Worm (Caenorhabditis elegans) whole organism, young adult: ENCODE results near the gene Y46G5A.34.

Source experiments
- F49E8.2 ChIP-seq: sonication (generic microtip); optimal IDR thresholded peaks from 3 replicates; lab custom pipeline; 2017; ENCODE audit warnings: missing genetic modification characterization, mild to moderate bottlenecking, missing compliant biosample characterization, antibody characterized with exemption, moderate library complexity; ENCODE audit not compliant: insufficient read depth
- ZK185.1 ChIP-seq: sonication (generic microtip); optimal IDR thresholded peaks from 2 replicates; lab custom pipeline; 2016; ENCODE audit warnings: mild to moderate bottlenecking, missing genetic modification characterization, missing compliant biosample characterization; ENCODE audit not compliant: poor library complexity, severe bottlenecking
- lin-35 ChIP-seq, 3 experiments: fragments of 150-350 bp in 2 of 3; sonication (generic microtip) in 1 of 3; optimal IDR thresholded peaks; 2 replicates each; lab custom pipeline; 2014 to 2018; ENCODE audit warnings: missing biosample characterization in 3 of 3, missing genetic modification characterization in 3 of 3, missing genetic modification reagents in 3 of 3
- lir-1 ChIP-seq: fragments of 200-800 bp; sonication (Bioruptor generic); conservative IDR thresholded peaks from 2 replicates; pipeline ENCODE4 v1.3.6; 2022; ENCODE audit warnings: missing genetic modification reagents, missing genetic modification characterization, missing compliant biosample characterization
- madf-6 ChIP-seq: fragments of 200-800 bp; sonication (Bioruptor generic); IDR thresholded peaks from 2 replicates; pipeline ENCODE4 v1.3.6; 2022; ENCODE audit warnings: missing genetic modification reagents, missing genetic modification characterization, missing compliant biosample characterization
- nhr-90 ChIP-seq: sonication (generic microtip); optimal IDR thresholded peaks from 2 replicates; lab custom pipeline; 2016; ENCODE audit warnings: missing genotype, mild to moderate bottlenecking, missing genetic modification characterization, missing compliant biosample characterization
- pha-4 ChIP-seq: fragments of 150-350 bp; sonication (generic microtip); optimal IDR thresholded peaks from 2 replicates; lab custom pipeline; 2014; ENCODE audit warnings: missing biosample characterization, missing genetic modification reagents, missing genetic modification characterization
- ztf-6 ChIP-seq: fragments of 200-800 bp; sonication (Bioruptor generic); IDR thresholded peaks from 2 replicates; pipeline ENCODE4 v1.3.6; 2022; ENCODE audit warnings: missing genetic modification reagents, missing genetic modification characterization, missing compliant biosample characterization

ce11 chrII:12727871-12728270, 48.6 kb upstream of the Y46G5A.34 start:
- TF ChIP-seq F49E8.2 (tag; lab: Kevin White, UChicago) (no peak), lin-35 (GFP tag; optimal IDR thresholded peaks at IDR 0.05; lab: Kevin White, UChicago) (no peak), lir-1 (GFP tag; lab: Robert Waterston, UW) (no peak), nhr-90 (tag; lab: Kevin White, UChicago) (no peak), ZK185.1 (no peak), ztf-6 (no peak), madf-6 (GFP tag; lab: Robert Waterston, UW) (no peak), pha-4 (tag; lab: Kevin White, UChicago) (no peak)
